Fruit fly (Drosophila melanogaster) whole organism, embryonic: Measurements from ENCODE around the gene Pep.

Experiments used
- C15 ChIP-seq: fragments of 200-800 bp; sonication (Bioruptor generic); IDR thresholded peaks from 3 replicates; pipeline ENCODE4 v1.3.6; 2022; ENCODE audit warnings: missing biosample characterization, missing genetic modification characterization
- CG10431 ChIP-seq: fragments of 200-800 bp; sonication (Bioruptor generic); optimal IDR thresholded peaks from 3 replicates; lab custom pipeline; 2018; ENCODE audit warnings: missing biosample characterization, mild to moderate bottlenecking, missing genetic modification characterization
- CG11093 ChIP-seq: fragments of 200-800 bp; sonication (Bioruptor generic); IDR thresholded peaks from 3 replicates; pipeline ENCODE4 v1.3.6; 2022; ENCODE audit warnings: missing biosample characterization, missing genetic modification characterization
- CG11247 ChIP-seq: fragments of 200-800 bp; sonication (Bioruptor generic); IDR thresholded peaks from 2 replicates; pipeline ENCODE4 v1.3.6; 2022; ENCODE audit warnings: missing biosample characterization, missing genetic modification characterization
- CG11456 ChIP-seq: fragments of 200-800 bp; sonication (Bioruptor generic); IDR thresholded peaks from 3 replicates; pipeline ENCODE4 v1.3.6; 2022; ENCODE audit warnings: missing biosample characterization, missing genetic modification characterization
- CG12769 ChIP-seq: fragments of 200-800 bp; sonication (Bioruptor generic); optimal IDR thresholded peaks from 2 replicates; lab custom pipeline; 2019; ENCODE audit warnings: missing biosample characterization, mild to moderate bottlenecking, missing genetic modification characterization, moderate library complexity
- CG13424 ChIP-seq: fragments of 200-800 bp; sonication (Bioruptor generic); optimal IDR thresholded peaks from 2 replicates; lab custom pipeline; 2019; ENCODE audit warnings: missing biosample characterization, mild to moderate bottlenecking, missing genetic modification characterization, moderate library complexity
- CG14050 ChIP-seq: fragments of 200-800 bp; sonication (Bioruptor generic); IDR thresholded peaks from 3 replicates; pipeline ENCODE4 v1.3.6; 2022; ENCODE audit warnings: missing biosample characterization, missing genetic modification characterization
- CG14667 ChIP-seq: fragments of 200-800 bp; sonication (Bioruptor generic); IDR thresholded peaks from 2 replicates; pipeline ENCODE4 v1.3.6; 2022; ENCODE audit warnings: missing biosample characterization, missing genetic modification characterization
- CG15269 ChIP-seq: fragments of 200-800 bp; sonication (Bioruptor generic); optimal IDR thresholded peaks from 2 replicates; lab custom pipeline; 2018; ENCODE audit warnings: missing biosample characterization, mild to moderate bottlenecking, missing genetic modification characterization, moderate library complexity
- CG16815 ChIP-seq: fragments of 200-800 bp; sonication (Bioruptor generic); optimal IDR thresholded peaks from 3 replicates; lab custom pipeline; 2017; ENCODE audit warnings: missing biosample characterization, mild to moderate bottlenecking, missing genetic modification characterization
- CG17359 ChIP-seq: fragments of 200-800 bp; sonication (Bioruptor generic); optimal IDR thresholded peaks from 3 replicates; lab custom pipeline; 2018; ENCODE audit warnings: missing biosample characterization, mild to moderate bottlenecking, missing genetic modification characterization, moderate library complexity
- CG17612 ChIP-seq: fragments of 200-800 bp; sonication (Bioruptor generic); IDR thresholded peaks from 2 replicates; pipeline ENCODE4 v1.3.6; 2022; ENCODE audit warnings: missing biosample characterization, missing genetic modification characterization
- CG17802 ChIP-seq: fragments of 200-800 bp; sonication (Bioruptor generic); optimal IDR thresholded peaks from 2 replicates; lab custom pipeline; 2018; ENCODE audit warnings: missing biosample characterization, mild to moderate bottlenecking, missing genetic modification characterization, moderate library complexity
- CG1832 ChIP-seq: fragments of 200-800 bp; sonication (Bioruptor generic); optimal IDR thresholded peaks from 2 replicates; lab custom pipeline; 2017; ENCODE audit warnings: missing biosample characterization, mild to moderate bottlenecking, missing genetic modification characterization, inconsistent platforms
- CG18619 ChIP-seq: fragments of 200-800 bp; sonication (Bioruptor generic); optimal IDR thresholded peaks from 3 replicates; lab custom pipeline; 2017; ENCODE audit warnings: missing biosample characterization, mild to moderate bottlenecking, missing genetic modification characterization
- CG2199 ChIP-seq: fragments of 200-800 bp; sonication (Bioruptor generic); IDR thresholded peaks from 3 replicates; pipeline ENCODE4 v1.3.6; 2022; ENCODE audit warnings: missing biosample characterization, missing genetic modification characterization
- CG3163 ChIP-seq: fragments of 200-800 bp; sonication (Bioruptor generic); optimal IDR thresholded peaks from 3 replicates; lab custom pipeline; 2016; ENCODE audit warnings: missing biosample characterization, missing genetic modification characterization
- CG32772 ChIP-seq: fragments of 200-800 bp; sonication (Bioruptor generic); IDR thresholded peaks from 2 replicates; pipeline ENCODE4 v1.3.6; 2022; ENCODE audit warnings: missing biosample characterization, missing genetic modification characterization
- CG3281 ChIP-seq: fragments of 200-800 bp; sonication (Bioruptor generic); optimal IDR thresholded peaks from 3 replicates; lab custom pipeline; 2017; ENCODE audit warnings: missing biosample characterization, mild to moderate bottlenecking, missing genetic modification characterization
- CG6654 ChIP-seq: fragments of 200-800 bp; sonication (Bioruptor generic); optimal IDR thresholded peaks from 2 replicates; lab custom pipeline; 2017; ENCODE audit warnings: missing biosample characterization, mild to moderate bottlenecking, missing genetic modification characterization
- CG8388 ChIP-seq: fragments of 200-800 bp; sonication (Bioruptor generic); optimal IDR thresholded peaks from 2 replicates; lab custom pipeline; 2019; ENCODE audit warnings: missing biosample characterization, mild to moderate bottlenecking, missing genetic modification characterization, moderate library complexity
- Elba2 ChIP-seq: fragments of 200-800 bp; sonication (Bioruptor generic); optimal IDR thresholded peaks from 3 replicates; lab custom pipeline; 2016; ENCODE audit warnings: missing biosample characterization, missing genetic modification characterization
- Ets65A ChIP-seq: fragments of 200-800 bp; sonication (Bioruptor generic); peaks from one replicate; lab custom pipeline; 2016; ENCODE audit warnings: missing biosample characterization, missing genetic modification characterization
- Ets97D ChIP-seq: fragments of 200-800 bp; sonication (Bioruptor generic); optimal IDR thresholded peaks from 3 replicates; lab custom pipeline; 2016; ENCODE audit warnings: missing biosample characterization, missing genetic modification characterization
- Fer3 ChIP-seq: fragments of 200-800 bp; sonication (Bioruptor generic); optimal IDR thresholded peaks from 2 replicates; lab custom pipeline; 2018; ENCODE audit warnings: missing biosample characterization, mild to moderate bottlenecking, missing genetic modification characterization, moderate library complexity
- GATAe ChIP-seq: fragments of 200-800 bp; sonication (Bioruptor generic); conservative IDR thresholded peaks from 2 replicates; pipeline ENCODE4 v1.3.6; 2022; ENCODE audit warnings: missing biosample characterization, missing genetic modification characterization
- HLH3B ChIP-seq: fragments of 200-800 bp; sonication (Bioruptor generic); IDR thresholded peaks from 2 replicates; pipeline ENCODE4 v1.3.6; 2022; ENCODE audit warnings: missing biosample characterization, missing genetic modification characterization
- HLHmδ ChIP-seq: fragments of 200-800 bp; sonication (Bioruptor generic); optimal IDR thresholded peaks from 2 replicates; lab custom pipeline; 2018; ENCODE audit warnings: missing biosample characterization, mild to moderate bottlenecking, missing genetic modification characterization, moderate library complexity
- MESR4 ChIP-seq: fragments of 200-800 bp; sonication (Bioruptor generic); optimal IDR thresholded peaks from 2 replicates; lab custom pipeline; 2018; ENCODE audit warnings: missing biosample characterization, mild to moderate bottlenecking, missing genetic modification characterization, moderate library complexity
- Myb ChIP-seq: fragments of 200-800 bp; sonication (Bioruptor generic); optimal IDR thresholded peaks from 2 replicates; lab custom pipeline; 2016; ENCODE audit warnings: missing biosample characterization, missing genetic modification characterization
- Stat92E ChIP-seq, 3 experiments: fragments of >200 bp in 2 of 3; fragments of 200-800 bp in 1 of 3; sonication (Bioruptor generic) in 1 of 3; optimal IDR thresholded peaks; 2 replicates each; lab custom pipeline; 2017 to 2019; ENCODE audit warnings: missing biosample characterization in 3 of 3, missing genetic modification characterization in 3 of 3, mild to moderate bottlenecking in 1 of 3, moderate library complexity in 1 of 3
- croc ChIP-seq: fragments of 200-800 bp; sonication (Bioruptor generic); conservative IDR thresholded peaks from 3 replicates; pipeline ENCODE4 v1.3.6; 2022; ENCODE audit warnings: missing biosample characterization, missing genetic modification characterization
- cwo ChIP-seq: fragments of 200-800 bp; sonication (Bioruptor generic); optimal IDR thresholded peaks from 3 replicates; lab custom pipeline; 2017; ENCODE audit warnings: missing biosample characterization, missing genetic modification characterization, mild to moderate bottlenecking, moderate library complexity, missing genetic modification reagents
- esg ChIP-seq: fragments of 200-800 bp; sonication (Bioruptor generic); conservative IDR thresholded peaks from 2 replicates; pipeline ENCODE4 v1.3.6; 2022; ENCODE audit warnings: missing biosample characterization, missing genetic modification characterization
- ewg ChIP-seq: fragments of 200-800 bp; sonication (Bioruptor generic); optimal IDR thresholded peaks from 3 replicates; lab custom pipeline; 2017; ENCODE audit warnings: mild to moderate bottlenecking, missing biosample characterization, missing genetic modification reagents, missing genetic modification characterization
- h ChIP-seq: fragments of >200 bp; optimal IDR thresholded peaks from 2 replicates; lab custom pipeline; 2017
- ham ChIP-seq: fragments of 200-800 bp; sonication (Bioruptor generic); IDR thresholded peaks from 2 replicates; pipeline ENCODE4 v1.3.6; 2022; ENCODE audit warnings: missing biosample characterization, missing genetic modification characterization
- jumu ChIP-seq: fragments of 200-800 bp; sonication (Bioruptor generic); optimal IDR thresholded peaks from 3 replicates; lab custom pipeline; 2016; ENCODE audit warnings: missing biosample characterization, missing genetic modification characterization
- lab ChIP-seq: fragments of 200-800 bp; sonication (Bioruptor generic); optimal IDR thresholded peaks from 3 replicates; lab custom pipeline; 2017; ENCODE audit warnings: missing biosample characterization, missing genetic modification characterization, mild to moderate bottlenecking, moderate library complexity, missing genetic modification reagents
- lilli ChIP-seq: fragments of 200-800 bp; sonication (Bioruptor generic); optimal IDR thresholded peaks from 3 replicates; lab custom pipeline; 2016; ENCODE audit warnings: missing biosample characterization, missing genetic modification characterization
- lola ChIP-seq, 3 experiments: fragments of >200 bp in 2 of 3; fragments of 200-800 bp in 1 of 3; sonication (Bioruptor generic) in 1 of 3; optimal IDR thresholded peaks; 2 replicates each; lab custom pipeline; 2017 to 2019; ENCODE audit warnings: missing biosample characterization in 3 of 3, missing genetic modification characterization in 3 of 3, mild to moderate bottlenecking in 1 of 3, moderate library complexity in 1 of 3
- mld ChIP-seq: fragments of 200-800 bp; sonication (Bioruptor generic); IDR thresholded peaks from 3 replicates; pipeline ENCODE4 v1.3.6; 2022; ENCODE audit warnings: missing biosample characterization, missing genetic modification characterization; ENCODE audit not compliant: partially characterized antibody
- phol ChIP-seq: fragments of 200-800 bp; sonication (Bioruptor generic); optimal IDR thresholded peaks from 3 replicates; lab custom pipeline; 2018; ENCODE audit warnings: missing biosample characterization, mild to moderate bottlenecking, missing genetic modification characterization, moderate library complexity
- prd ChIP-seq, 3 experiments: fragments of >200 bp in 2 of 3; fragments of 200-800 bp in 1 of 3; sonication (Bioruptor generic) in 1 of 3; optimal IDR thresholded peaks in 2 of 3; IDR thresholded peaks in 1 of 3; 2 replicates in 2 of 3; 3 replicates in 1 of 3; pipeline versions ENCODE4 v1.3.6 to Lab custom; 2017 to 2022; ENCODE audit warnings: missing biosample characterization in 1 of 3, missing genetic modification characterization in 1 of 3
- pum ChIP-seq: fragments of 200-800 bp; sonication (Bioruptor generic); optimal IDR thresholded peaks from 2 replicates; lab custom pipeline; 2016; ENCODE audit warnings: missing biosample characterization, missing genetic modification characterization
- schlank ChIP-seq: fragments of 200-800 bp; sonication (Bioruptor generic); optimal IDR thresholded peaks from 2 replicates; lab custom pipeline; 2018; ENCODE audit warnings: missing biosample characterization, mild to moderate bottlenecking, missing genetic modification characterization
- stwl ChIP-seq: fragments of 200-800 bp; sonication (Bioruptor generic); optimal IDR thresholded peaks from 3 replicates; lab custom pipeline; 2018; ENCODE audit warnings: missing biosample characterization, mild to moderate bottlenecking, missing genetic modification characterization, moderate library complexity
- toy ChIP-seq: fragments of 200-800 bp; sonication (Bioruptor generic); IDR thresholded peaks from 2 replicates; pipeline ENCODE4 v1.3.6; 2022; ENCODE audit warnings: missing biosample characterization, missing genetic modification characterization
- z ChIP-seq: fragments of 200-800 bp; sonication (Bioruptor generic); IDR thresholded peaks from 3 replicates; pipeline ENCODE4 v1.3.6; 2022; ENCODE audit warnings: missing biosample characterization, missing genetic modification characterization

Gene Pep

DNA sequence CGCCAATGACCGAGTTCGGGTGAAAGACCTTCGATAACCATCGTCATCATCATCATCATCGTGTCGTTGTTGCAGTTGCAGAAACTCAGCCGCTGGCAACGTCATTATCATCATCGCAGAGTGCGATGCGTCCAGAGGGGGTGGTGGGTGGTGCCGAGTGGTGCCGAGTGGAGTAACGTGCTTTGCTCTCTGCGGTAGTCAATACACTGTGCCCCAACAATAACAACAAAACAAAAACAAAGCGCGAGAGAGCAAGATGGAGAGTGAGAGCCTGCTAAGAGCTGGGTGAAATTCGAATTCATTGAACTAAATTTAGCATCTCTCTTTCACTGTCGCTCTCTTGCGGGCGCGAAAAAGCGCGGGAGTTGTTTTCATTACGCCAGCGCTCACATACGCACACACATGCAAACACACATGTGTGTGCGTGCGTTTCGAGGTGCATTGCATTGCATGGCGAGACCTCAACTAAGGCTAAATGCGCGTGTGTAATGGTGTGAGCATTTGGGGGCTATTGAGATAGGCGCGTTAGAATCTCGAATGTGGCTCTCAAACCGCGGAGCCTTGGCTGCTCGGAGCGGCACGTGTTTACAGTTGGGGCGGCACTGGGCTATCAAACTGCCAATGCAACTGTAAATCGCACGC is 32.9 kb downstream of the Pep start (continued):
- TF ChIP-seq CG17802 (tag; lab: Kevin White, UChicago) (no peak), Fer3 (tag; lab: Kevin White, UChicago) (no peak), CG17359 (tag; lab: Kevin White, UChicago) (no peak), lab (no peak), h (lab: Kevin White, UChicago) (no peak), CG15269 (no peak), CG14050 (no peak), schlank (no peak), esg (GFP tag; lab: Robert Waterston, UW) (no peak), C15 (GFP tag; lab: Robert Waterston, UW) (no peak), pum (GFP tag; lab: Kevin White, UChicago) (no peak), ewg (GFP tag; lab: Kevin White, UChicago) (no peak), CG18619 (GFP tag; lab: Kevin White, UChicago) (no peak), lilli (GFP tag; lab: Kevin White, UChicago) (no peak), mld (no peak), CG11093 (GFP tag; lab: Robert Waterston, UW) (no peak), CG11247 (GFP tag; lab: Robert Waterston, UW) (no peak), CG8388 (no peak), Ets65A (GFP tag; lab: Kevin White, UChicago) (peak; percentile 72), CG3281 (GFP tag; lab: Kevin White, UChicago) (no peak), Elba2 (GFP tag; lab: Kevin White, UChicago) (no peak), prd (optimal IDR thresholded peaks at IDR 0.05; lab: Kevin White, UChicago) (no peak), prd (GFP tag; IDR thresholded peaks at IDR 0.05; lab: Robert Waterston, UW) (0 out of 3 replicates have a peak, but pooled peaks have one; percentile 21), Ets97D (GFP tag; lab: Kevin White, UChicago) (no peak), CG2199 (GFP tag; lab: Robert Waterston, UW) (peak; percentile 73; the same call in 1 of the 3 replicates), CG14667 (no peak), toy (GFP tag; lab: Robert Waterston, UW) (no peak), CG16815 (no peak), ham (no peak), HLH3B (no peak), CG11456 (GFP tag; lab: Robert Waterston, UW) (no peak), CG32772 (no peak), CG3163 (GFP tag; lab: Kevin White, UChicago) (peak; percentile 94), cwo (peak; percentile 96), Myb (no peak), CG1832 (GFP tag; lab: Kevin White, UChicago) (no peak), z (GFP tag; lab: Robert Waterston, UW) (peak; percentile 89), CG10431 (GFP tag; lab: Kevin White, UChicago) (peak; percentile 33), CG6654 (peak; percentile 100), stwl (tag; lab: Kevin White, UChicago) (peak; percentile 3)

DNA sequence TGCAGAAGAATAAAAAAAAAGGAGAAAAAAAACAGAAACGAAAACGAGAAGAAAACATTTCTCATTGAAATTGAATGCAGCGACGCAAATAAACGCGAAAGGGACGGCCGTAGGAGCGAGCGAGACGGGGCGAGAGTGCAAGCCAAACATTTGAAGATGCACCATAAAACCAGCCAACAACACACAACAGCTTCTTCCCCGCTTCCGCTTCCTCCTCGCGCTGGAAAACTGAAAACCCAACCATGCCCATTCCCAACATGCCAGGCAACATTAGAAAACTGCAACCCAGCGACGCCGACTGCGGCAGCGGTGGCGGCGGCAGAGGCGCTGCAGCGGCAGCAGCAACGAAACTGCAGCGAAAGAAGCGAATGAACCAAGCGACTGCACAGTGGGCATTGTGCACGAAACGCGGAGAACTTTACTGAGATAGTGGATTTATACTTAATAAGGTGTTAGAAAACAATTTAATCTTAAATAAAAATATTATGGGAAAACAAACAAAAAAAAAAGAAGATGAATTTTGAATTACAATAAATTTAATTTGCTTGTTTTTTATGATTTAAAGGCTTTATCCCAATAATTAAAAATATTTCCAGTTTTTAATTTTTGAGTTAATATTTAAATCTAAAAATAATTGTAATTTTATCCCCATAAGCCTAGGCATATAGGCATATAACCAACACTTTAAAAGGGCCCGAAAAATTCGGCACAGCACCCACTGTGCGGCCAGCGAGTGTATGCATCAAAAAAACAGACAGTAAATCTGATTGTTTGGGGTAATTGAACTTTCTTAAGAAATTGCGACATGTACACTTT is 33.7 kb downstream of the Pep start:
- TF ChIP-seq CG13424 (tag; lab: Kevin White, UChicago) (peak; percentile 78), croc (GFP tag; lab: Robert Waterston, UW) (peak; percentile 45; the same call in 2 of the 3 replicates), CG12769 (no peak), MESR4 (no peak), lola (GFP tag; optimal IDR thresholded peaks at IDR 0.05; lab: Kevin White, UChicago) (peak in 1 of 3 experiments; percentile 93), CG17612 (GFP tag; lab: Robert Waterston, UW) (no peak), HLHmδ (GFP tag; lab: Kevin White, UChicago) (no peak), GATAe (GFP tag; lab: Robert Waterston, UW) (no peak), phol (tag; lab: Kevin White, UChicago) (peak; percentile 88), Stat92E (GFP tag; optimal IDR thresholded peaks at IDR 0.05; lab: Kevin White, UChicago) (peak in 1 of 3 experiments; percentile 26), jumu (GFP tag; lab: Kevin White, UChicago) (no peak), HLH3B (peak; percentile 41; the same call in 1 of the 2 replicates)
